Fruit fly (Drosophila melanogaster): ENCODE data around the gene CG42655.

- no peak for TF ChIP-seq usp (GFP tag; optimal IDR thresholded peaks at IDR 0.05)
- no peak for TF ChIP-seq Dif (GFP tag; optimal IDR thresholded peaks at IDR 0.05; ENCODE audit: partially characterized antibody)
- TF ChIP-seq lola (GFP tag; optimal IDR thresholded peaks at IDR 0.05) = no peak
- TF ChIP-seq Dfd (GFP tag; optimal IDR thresholded peaks at IDR 0.05) = no peak
- no peak for TF ChIP-seq OdsH (GFP tag; optimal IDR thresholded peaks at IDR 0.05)
These were observed 35.4 kb upstream of the CG42655 start, which contains the start of gene Csas for dm6 chr3L:19988891-19989290.
